Worm (Caenorhabditis elegans): ENCODE measurements around the gene gcy-13.

DNA sequence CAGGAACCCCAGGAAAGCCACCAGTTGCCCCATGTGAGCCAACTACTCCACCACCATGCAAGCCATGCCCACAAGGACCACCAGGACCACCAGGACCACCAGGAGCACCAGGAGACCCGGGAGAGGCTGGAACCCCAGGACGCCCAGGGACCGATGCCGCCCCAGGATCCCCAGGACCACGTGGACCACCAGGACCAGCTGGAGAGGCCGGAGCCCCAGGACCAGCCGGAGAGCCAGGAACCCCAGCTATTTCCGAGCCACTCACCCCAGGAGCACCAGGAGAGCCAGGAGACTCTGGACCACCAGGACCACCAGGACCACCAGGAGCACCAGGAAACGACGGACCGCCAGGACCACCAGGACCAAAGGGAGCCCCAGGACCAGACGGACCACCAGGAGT, 15.8 kb downstream of the gcy-13 start:
- no peak for TF ChIP-seq gei-8 (GFP tag; optimal IDR thresholded peaks at IDR 0.05)
- TF ChIP-seq aly-2 (tag; optimal IDR thresholded peaks at IDR 0.05), result no peak

Measured in whole organism, L4 larva.